Worm (Caenorhabditis elegans) whole organism, L1 larva: Measurements from ENCODE around the gene grl-25.
A peak's percentile ranks its signal among the peaks of the same experiment; 100 is the strongest.

Experiments used
- C16A3.4 ChIP-seq: fragments of 150-350 bp; optimal IDR thresholded peaks from 2 replicates; lab custom pipeline; 2014; ENCODE audit warnings: missing biosample characterization, missing genetic modification characterization
- aly-2 ChIP-seq: fragments of 150-350 bp; optimal IDR thresholded peaks from 2 replicates; lab custom pipeline; 2014; ENCODE audit warnings: missing biosample characterization, missing genetic modification characterization
- blmp-1 ChIP-seq: fragments of 150-350 bp; optimal IDR thresholded peaks from 2 replicates; lab custom pipeline; 2014; ENCODE audit warnings: missing biosample characterization, missing genetic modification characterization
- ceh-82 ChIP-seq, 3 experiments: fragments of 150-350 bp in 1 of 3; sonication (generic microtip) in 2 of 3; optimal IDR thresholded peaks; 2 replicates each; lab custom pipeline; 2014 to 2017; ENCODE audit warnings: missing biosample characterization in 3 of 3, missing genetic modification characterization in 3 of 3
- ceh-88 ChIP-seq: fragments of 200-800 bp; sonication (Bioruptor generic); IDR thresholded peaks from 2 replicates; pipeline ENCODE4 v1.3.6; 2022; ENCODE audit warnings: missing genetic modification characterization, missing compliant biosample characterization
- dpl-1 ChIP-seq, 3 experiments: fragments of 150-350 bp in 2 of 3; sonication (generic microtip) in 1 of 3; optimal IDR thresholded peaks; 2 replicates each; lab custom pipeline; 2014 to 2017; ENCODE audit warnings: missing biosample characterization in 3 of 3, missing genetic modification characterization in 3 of 3, missing genetic modification reagents in 3 of 3
- dsc-1 ChIP-seq: sonication (generic microtip); optimal IDR thresholded peaks from 2 replicates; lab custom pipeline; 2016; ENCODE audit warnings: mild to moderate bottlenecking, missing genetic modification characterization, missing compliant biosample characterization
- efl-1 ChIP-seq, 4 experiments: fragments of 150-350 bp; optimal IDR thresholded peaks in 3 of 4; peaks in 1 of 4; 1 replicate in 1 of 4; 2 replicates in 3 of 4; lab custom pipeline; 2014; ENCODE audit warnings: missing biosample characterization in 2 of 4, missing genetic modification characterization in 2 of 4, missing genetic modification reagents in 2 of 4
- efl-3 ChIP-seq: fragments of 200-800 bp; sonication (Bioruptor generic); optimal IDR thresholded peaks from 2 replicates; lab custom pipeline; 2018; ENCODE audit warnings: mild to moderate bottlenecking, missing genetic modification characterization, missing compliant biosample characterization
- egl-13 ChIP-seq: sonication (generic microtip); optimal IDR thresholded peaks from 2 replicates; lab custom pipeline; 2016; ENCODE audit warnings: missing genotype, missing genetic modification reagents, missing genetic modification characterization, missing compliant biosample characterization
- elt-2 ChIP-seq: sonication (generic microtip); optimal IDR thresholded peaks from 2 replicates; lab custom pipeline; 2016; ENCODE audit warnings: missing genetic modification characterization, mild to moderate bottlenecking, inconsistent platforms, missing compliant biosample characterization, missing genetic modification reagents
- fkh-10 ChIP-seq: sonication (generic microtip); optimal IDR thresholded peaks from 2 replicates; lab custom pipeline; 2017; ENCODE audit warnings: missing biosample characterization, missing genetic modification reagents, missing genetic modification characterization
- fkh-8 ChIP-seq: sonication (generic microtip); optimal IDR thresholded peaks from 2 replicates; lab custom pipeline; 2016; ENCODE audit warnings: mild to moderate bottlenecking, missing genetic modification characterization, missing compliant biosample characterization
- grh-1 ChIP-seq: fragments of 200-800 bp; sonication (Bioruptor generic); IDR thresholded peaks from 2 replicates; pipeline ENCODE4 v1.3.6; 2022; ENCODE audit warnings: missing genetic modification reagents, missing genetic modification characterization, missing compliant biosample characterization
- hlh-4 ChIP-seq: sonication (generic microtip); optimal IDR thresholded peaks from 2 replicates; lab custom pipeline; 2016; ENCODE audit warnings: mild to moderate bottlenecking, missing genetic modification characterization, missing compliant biosample characterization
- jun-1 ChIP-seq: fragments of 150-350 bp; optimal IDR thresholded peaks from 2 replicates; lab custom pipeline; 2014; ENCODE audit warnings: missing biosample characterization, missing genetic modification reagents, missing genetic modification characterization
- lin-13 ChIP-seq: fragments of 150-350 bp; optimal IDR thresholded peaks from 2 replicates; lab custom pipeline; 2014; ENCODE audit warnings: missing biosample characterization, missing genetic modification reagents, missing genetic modification characterization
- lin-14 ChIP-seq: fragments of 200-800 bp; sonication (Bioruptor generic); optimal IDR thresholded peaks from 2 replicates; lab custom pipeline; 2018; ENCODE audit warnings: mild to moderate bottlenecking, missing genetic modification characterization, moderate library complexity, missing compliant biosample characterization
- lin-35 ChIP-seq, 2 experiments: fragments of 150-350 bp; optimal IDR thresholded peaks; 2 replicates each; lab custom pipeline; 2014; ENCODE audit warnings: missing biosample characterization in 2 of 2, missing genetic modification characterization in 2 of 2, missing genetic modification reagents in 2 of 2
- lir-3 ChIP-seq: sonication (generic microtip); optimal IDR thresholded peaks from 2 replicates; lab custom pipeline; 2016; ENCODE audit warnings: mild to moderate bottlenecking, missing genetic modification characterization, moderate library complexity, missing compliant biosample characterization; ENCODE audit not compliant: poor library complexity
- lsy-2 ChIP-seq, 2 experiments: fragments of 150-350 bp; optimal IDR thresholded peaks; 2 replicates each; lab custom pipeline; 2014; ENCODE audit warnings: missing biosample characterization in 2 of 2, missing genetic modification characterization in 2 of 2
- mab-9 ChIP-seq: fragments of 200-800 bp; sonication (Bioruptor generic); IDR thresholded peaks from 2 replicates; pipeline ENCODE4 v1.3.6; 2022; ENCODE audit warnings: missing genetic modification reagents, missing genetic modification characterization, missing compliant biosample characterization
- mdl-1 ChIP-seq, 2 experiments: fragments of 150-350 bp; optimal IDR thresholded peaks; 2 replicates each; lab custom pipeline; 2014 to 2017; ENCODE audit warnings: missing biosample characterization in 2 of 2, missing genetic modification characterization in 2 of 2, inconsistent platforms in 1 of 2
- mep-1 ChIP-seq: fragments of 150-350 bp; optimal IDR thresholded peaks from 2 replicates; lab custom pipeline; 2014; ENCODE audit warnings: missing biosample characterization, missing genetic modification characterization
- nhr-11 ChIP-seq: fragments of 150-350 bp; optimal IDR thresholded peaks from 2 replicates; lab custom pipeline; 2014; ENCODE audit warnings: missing biosample characterization, missing genetic modification characterization
- nhr-19 ChIP-seq: fragments of 200-800 bp; sonication (Bioruptor generic); conservative IDR thresholded peaks from 2 replicates; pipeline ENCODE4 v1.3.6; 2022; ENCODE audit warnings: missing genetic modification characterization, missing compliant biosample characterization
- nhr-20 ChIP-seq: sonication (generic microtip); optimal IDR thresholded peaks from 2 replicates; lab custom pipeline; 2016; ENCODE audit warnings: mild to moderate bottlenecking, missing genetic modification characterization, missing compliant biosample characterization
- nhr-237 ChIP-seq: fragments of 150-350 bp; optimal IDR thresholded peaks from 2 replicates; lab custom pipeline; 2014; ENCODE audit warnings: missing biosample characterization, missing genetic modification characterization
- nhr-47 ChIP-seq: sonication (generic microtip); optimal IDR thresholded peaks from 2 replicates; lab custom pipeline; 2016; ENCODE audit warnings: mild to moderate bottlenecking, missing genetic modification characterization, moderate library complexity, missing compliant biosample characterization
- nhr-71 ChIP-seq: sonication (generic microtip); optimal IDR thresholded peaks from 2 replicates; lab custom pipeline; 2016; ENCODE audit warnings: mild to moderate bottlenecking, missing genetic modification characterization, moderate library complexity, missing compliant biosample characterization
- nhr-84 ChIP-seq: sonication (generic microtip); optimal IDR thresholded peaks from 2 replicates; lab custom pipeline; 2017; ENCODE audit warnings: missing biosample characterization, missing genetic modification characterization
- nhr-85 ChIP-seq: sonication (generic microtip); peaks from one replicate; lab custom pipeline; 2016; ENCODE audit warnings: missing genetic modification characterization, inconsistent platforms, missing compliant biosample characterization
- nhr-90 ChIP-seq: sonication (generic microtip); optimal IDR thresholded peaks from 2 replicates; lab custom pipeline; 2016; ENCODE audit warnings: mild to moderate bottlenecking, missing genetic modification characterization, missing compliant biosample characterization; ENCODE audit not compliant: poor library complexity
- pag-3 ChIP-seq: sonication (generic microtip); optimal IDR thresholded peaks from 2 replicates; lab custom pipeline; 2017; ENCODE audit warnings: missing genetic modification characterization, mild to moderate bottlenecking, missing compliant biosample characterization, antibody characterized with exemption, borderline replicate concordance; ENCODE audit not compliant: insufficient read depth
- rnt-1 ChIP-seq: sonication (generic microtip); optimal IDR thresholded peaks from 2 replicates; lab custom pipeline; 2016; ENCODE audit warnings: mild to moderate bottlenecking, missing genetic modification characterization, moderate library complexity, missing compliant biosample characterization
- skn-1 ChIP-seq: fragments of 150-350 bp; optimal IDR thresholded peaks from 2 replicates; lab custom pipeline; 2014; ENCODE audit warnings: missing biosample characterization, missing genetic modification characterization
- snpc-4 ChIP-seq: fragments of 150-350 bp; optimal IDR thresholded peaks from 2 replicates; lab custom pipeline; 2014; ENCODE audit warnings: missing biosample characterization, missing genetic modification characterization
- snu-23 ChIP-seq: sonication (generic microtip); optimal IDR thresholded peaks from 2 replicates; lab custom pipeline; 2016; ENCODE audit warnings: missing genetic modification characterization, missing compliant biosample characterization
- swsn-7 ChIP-seq: sonication (generic microtip); optimal IDR thresholded peaks from 2 replicates; lab custom pipeline; 2016; ENCODE audit warnings: missing genetic modification characterization, missing compliant biosample characterization
- tbx-2 ChIP-seq: sonication (generic microtip); optimal IDR thresholded peaks from 2 replicates; lab custom pipeline; 2016; ENCODE audit warnings: missing genetic modification characterization, missing compliant biosample characterization
- unc-130 ChIP-seq: fragments of 150-350 bp; optimal IDR thresholded peaks from 2 replicates; lab custom pipeline; 2017; ENCODE audit warnings: missing biosample characterization, missing genetic modification characterization, inconsistent platforms
- unc-30 ChIP-seq: sonication (generic microtip); optimal IDR thresholded peaks from 2 replicates; lab custom pipeline; 2017; ENCODE audit warnings: missing biosample characterization, missing genetic modification characterization
- unc-62 ChIP-seq: fragments of 150-350 bp; optimal IDR thresholded peaks from 2 replicates; lab custom pipeline; 2014; ENCODE audit warnings: missing biosample characterization, missing genetic modification reagents, missing genetic modification characterization
- unc-86 ChIP-seq: sonication (generic microtip); optimal IDR thresholded peaks from 2 replicates; lab custom pipeline; 2016; ENCODE audit warnings: missing genetic modification characterization, missing compliant biosample characterization
- xbp-1 ChIP-seq: sonication (generic microtip); optimal IDR thresholded peaks from 2 replicates; lab custom pipeline; 2016; ENCODE audit warnings: missing genetic modification characterization, missing compliant biosample characterization
- ztf-4 ChIP-seq: fragments of 150-350 bp; optimal IDR thresholded peaks from 2 replicates; lab custom pipeline; 2014; ENCODE audit warnings: missing biosample characterization, missing genetic modification characterization

The grl-25 gene

DNA sequence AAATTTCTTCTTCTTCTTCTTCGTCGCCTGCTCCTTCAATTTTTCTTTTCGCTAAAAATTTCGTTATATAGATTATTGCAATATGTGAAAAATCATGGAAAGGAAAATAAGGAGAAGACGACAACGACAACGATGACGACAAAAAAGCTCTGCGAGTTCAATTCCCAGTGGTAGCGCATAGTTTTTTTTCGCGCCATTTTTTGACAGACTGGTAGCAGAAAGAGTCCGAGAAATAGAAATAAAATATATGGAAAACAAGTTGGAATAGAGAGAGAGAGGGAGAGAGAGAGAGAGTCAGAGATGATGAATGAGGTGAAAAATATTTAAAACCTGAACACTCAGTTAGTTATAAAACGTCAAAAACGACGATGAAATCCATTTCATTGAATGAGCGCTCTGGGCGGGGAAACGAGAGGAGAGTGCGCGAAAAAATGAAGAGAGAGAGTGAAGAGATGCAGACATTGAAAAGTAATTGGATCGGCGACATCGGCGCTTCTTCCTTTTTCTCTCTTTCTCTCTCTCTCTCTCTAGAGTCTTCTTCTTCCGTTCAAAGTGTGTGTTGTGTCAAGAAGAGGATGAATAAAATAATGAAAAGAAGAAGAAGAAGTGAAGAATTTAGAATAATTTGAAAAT is 19.9 kb downstream of the grl-25 start, which contains the start of gene pde-2:
Gene pde-2 (minus strand): TSS at position 51 of the 633 bp plus-strand sequence.
- TF ChIP-seq ceh-88 (GFP tag; lab: Robert Waterston, UW) (no peak), egl-13 (tag; lab: Kevin White, UChicago) (no peak), snu-23 (peak; percentile 60), lin-35 (GFP tag; optimal IDR thresholded peaks at IDR 0.05; lab: Kevin White, UChicago) (peak; percentile 8 to 45), nhr-90 (tag; lab: Kevin White, UChicago) (no peak), ceh-82 (tag; optimal IDR thresholded peaks at IDR 0.05; lab: Kevin White, UChicago) (peak in 2 of 3 experiments; percentile 34 to 37), rnt-1 (tag; lab: Kevin White, UChicago) (peak; percentile 14), nhr-71 (tag; lab: Kevin White, UChicago) (peak; percentile 68), mab-9 (GFP tag; lab: Robert Waterston, UW) (no peak), lin-13 (GFP tag; lab: Kevin White, UChicago) (no peak), hlh-4 (tag; lab: Kevin White, UChicago) (no peak), unc-30 (tag; lab: Kevin White, UChicago) (no peak), jun-1 (tag; lab: Kevin White, UChicago) (no peak), aly-2 (tag; lab: Kevin White, UChicago) (no peak), swsn-7 (tag; lab: Kevin White, UChicago) (peak; percentile 51), mep-1 (tag; lab: Kevin White, UChicago) (peak; percentile 78), efl-3 (no peak), mdl-1 (tag; optimal IDR thresholded peaks at IDR 0.05; lab: Kevin White, UChicago) (peak in 1 of 2 experiments; percentile 32), fkh-8 (tag; lab: Kevin White, UChicago) (peak; percentile 18), grh-1 (no peak), lir-3 (tag; lab: Kevin White, UChicago) (peak; percentile 39), nhr-47 (tag; lab: Kevin White, UChicago) (peak; percentile 58), skn-1 (tag; lab: Kevin White, UChicago) (peak; percentile 47), nhr-237 (tag; lab: Kevin White, UChicago) (no peak), unc-130 (tag; lab: Kevin White, UChicago) (no peak), xbp-1 (tag; lab: Kevin White, UChicago) (peak; percentile 28), lsy-2 (tag; optimal IDR thresholded peaks at IDR 0.05; lab: Kevin White, UChicago) (peak; percentile 47 to 64), nhr-20 (tag; lab: Kevin White, UChicago) (peak; percentile 28), nhr-85 (tag; lab: Kevin White, UChicago) (peak; percentile 78), nhr-84 (tag; lab: Kevin White, UChicago) (no peak), pag-3 (tag; lab: Kevin White, UChicago) (no peak), nhr-19 (GFP tag; lab: Robert Waterston, UW) (peak; percentile 35; the same call in 1 of the 2 replicates), efl-1 (optimal IDR thresholded peaks at IDR 0.05; lab: Kevin White, UChicago) (peak; percentile 19 to 45), efl-1 (GFP tag; optimal IDR thresholded peaks at IDR 0.05 in 1 of 2; lab: Kevin White, UChicago) (no peak), dpl-1 (GFP tag; optimal IDR thresholded peaks at IDR 0.05; lab: Kevin White, UChicago) (peak; percentile 18 to 37 (median 26)), ztf-4 (peak; percentile 33), dsc-1 (peak; percentile 26), nhr-11 (tag; lab: Kevin White, UChicago) (no peak), unc-62 (no peak), blmp-1 (tag; lab: Kevin White, UChicago) (peak; percentile 78), unc-86 (tag; lab: Kevin White, UChicago) (peak; percentile 5), snpc-4 (no peak), tbx-2 (tag; lab: Kevin White, UChicago) (peak; percentile 54), lin-14 (GFP tag; lab: Kevin White, UChicago) (peak; percentile 89), elt-2 (tag; lab: Kevin White, UChicago) (no peak), fkh-10 (GFP tag; lab: Kevin White, UChicago) (peak; percentile 63), C16A3.4 (tag; lab: Kevin White, UChicago) (peak; percentile 14)
